Fruit fly (Drosophila melanogaster): ENCODE data around the gene Sk2.

DNA sequence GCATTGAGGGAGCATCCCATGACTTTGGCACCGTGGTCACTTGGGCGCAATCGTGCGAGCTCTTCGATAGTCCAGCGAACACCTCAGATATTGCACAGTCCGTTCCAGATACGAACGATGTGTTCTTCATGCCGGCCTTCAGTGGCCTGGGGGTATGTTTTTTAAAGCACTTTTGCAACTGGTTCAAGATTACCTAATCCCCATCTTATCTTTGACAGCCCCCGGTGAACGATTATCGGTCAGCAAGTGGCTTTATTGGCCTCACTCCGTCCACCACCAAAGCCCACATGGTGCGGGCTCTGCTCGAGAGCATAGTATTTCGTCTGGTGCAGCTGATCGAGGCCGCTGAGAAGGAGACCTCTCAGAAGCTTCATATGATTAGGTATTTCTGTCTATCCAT, 7.2 kb downstream of the Sk2 start:
- no peak for TF ChIP-seq bab1 (GFP tag; optimal IDR thresholded peaks at IDR 0.05)
- no peak for TF ChIP-seq CG7101 (tag; optimal IDR thresholded peaks at IDR 0.05)
- no peak for TF ChIP-seq tj (GFP tag; optimal IDR thresholded peaks at IDR 0.05)
- no peak for TF ChIP-seq CG33017 (tag; optimal IDR thresholded peaks at IDR 0.05)
- TF ChIP-seq cnc (optimal IDR thresholded peaks at IDR 0.05): no peak
- TF ChIP-seq CG12768 (GFP tag; optimal IDR thresholded peaks at IDR 0.05): no peak
- no peak for TF ChIP-seq cic (GFP tag; optimal IDR thresholded peaks at IDR 0.05)
- TF ChIP-seq CG1620 (GFP tag; optimal IDR thresholded peaks at IDR 0.05): no peak
- no peak for TF ChIP-seq toe (GFP tag; optimal IDR thresholded peaks at IDR 0.05)

All from whole organism, adult.